Worm (Caenorhabditis elegans) whole organism, L4 larva: ENCODE data around the gene B0250.5.

Experiments used
- ama-1 ChIP-seq: fragments of 150-350 bp; optimal IDR thresholded peaks from 2 replicates; lab custom pipeline; 2014; ENCODE audit warnings: inconsistent platforms, mixed read lengths
- fkh-10 ChIP-seq: fragments of 150-350 bp; optimal IDR thresholded peaks from 2 replicates; lab custom pipeline; 2014; ENCODE audit warnings: missing biosample characterization, missing genetic modification reagents, missing genetic modification characterization
- unc-62 ChIP-seq, 3 experiments: fragments of 150-350 bp in 1 of 3; sonication (generic microtip); optimal IDR thresholded peaks in 2 of 3; peaks in 1 of 3; 1 replicate in 1 of 3; 2 replicates in 2 of 3; lab custom pipeline; 2014 to 2017; ENCODE audit warnings: missing biosample characterization in 3 of 3, missing genetic modification characterization in 3 of 3, missing genetic modification reagents in 3 of 3, missing genotype in 1 of 3

DNA sequence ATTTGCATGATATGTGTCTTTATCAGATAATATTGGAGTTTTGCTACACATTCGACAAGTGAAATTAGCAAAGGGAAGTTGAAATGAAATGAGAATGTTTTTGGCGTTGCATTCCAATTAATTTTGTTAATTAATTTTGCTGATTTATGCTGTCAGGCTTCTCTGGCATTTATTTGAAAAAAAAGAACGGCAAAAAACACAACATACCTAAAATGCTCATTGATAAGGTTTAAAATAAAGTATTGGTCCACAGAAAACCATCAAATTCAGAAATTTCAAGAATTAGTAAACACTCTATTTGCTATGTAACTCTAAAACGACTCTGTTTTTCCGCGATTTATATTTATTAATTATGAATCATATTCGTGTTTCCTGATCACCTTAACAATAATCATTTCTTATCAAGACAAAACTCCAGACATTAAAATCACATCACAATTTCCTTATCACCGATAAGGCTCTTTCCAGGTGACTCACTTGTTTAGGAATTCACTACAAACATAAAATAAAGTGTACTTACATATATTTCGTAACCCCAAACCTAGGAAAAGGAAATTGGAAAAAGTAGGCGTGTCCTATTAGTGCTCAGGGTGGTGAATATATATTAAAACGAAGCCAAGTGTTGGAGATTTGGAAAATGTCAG is 32.2 kb downstream of the B0250.5 start, which contains the start of the genes srh-166 and Y38H6C.24:
- TF ChIP-seq fkh-10 (GFP tag; lab: Kevin White, UChicago), result no peak
- TF ChIP-seq ama-1 (lab: Kevin White, UChicago), result no peak
- no peak for TF ChIP-seq unc-62 (GFP tag; optimal IDR thresholded peaks at IDR 0.05 in 1 of 2; lab: Kevin White, UChicago)
- no peak for TF ChIP-seq unc-62 (tag; optimal IDR thresholded peaks at IDR 0.05; lab: Kevin White, UChicago)
